Worm (Caenorhabditis elegans) whole organism, L1 larva: Measurements from ENCODE around the gene F55B11.7.

Experiments
- alr-1 ChIP-seq: fragments of 200-800 bp; sonication (Bioruptor generic); optimal IDR thresholded peaks from 2 replicates; lab custom pipeline; 2018; ENCODE audit warnings: borderline replicate concordance, mild to moderate bottlenecking, missing genetic modification characterization, missing compliant biosample characterization
- blmp-1 ChIP-seq: fragments of 150-350 bp; optimal IDR thresholded peaks from 2 replicates; lab custom pipeline; 2014; ENCODE audit warnings: missing biosample characterization, missing genetic modification characterization
- ceh-63 ChIP-seq: fragments of 200-800 bp; sonication (Bioruptor generic); optimal IDR thresholded peaks from 2 replicates; lab custom pipeline; 2018; ENCODE audit warnings: mild to moderate bottlenecking, missing genetic modification characterization, missing compliant biosample characterization
- elt-2 ChIP-seq: sonication (generic microtip); optimal IDR thresholded peaks from 2 replicates; lab custom pipeline; 2016; ENCODE audit warnings: missing genetic modification characterization, mild to moderate bottlenecking, inconsistent platforms, missing compliant biosample characterization, missing genetic modification reagents
- lsy-2 ChIP-seq, 2 experiments: fragments of 150-350 bp; optimal IDR thresholded peaks; 2 replicates each; lab custom pipeline; 2014; ENCODE audit warnings: missing biosample characterization in 2 of 2, missing genetic modification characterization in 2 of 2
- nhr-12 ChIP-seq: sonication (generic microtip); optimal IDR thresholded peaks from 2 replicates; lab custom pipeline; 2017; ENCODE audit warnings: missing biosample characterization, missing genetic modification characterization
- nhr-237 ChIP-seq: fragments of 150-350 bp; optimal IDR thresholded peaks from 2 replicates; lab custom pipeline; 2014; ENCODE audit warnings: missing biosample characterization, missing genetic modification characterization
- snpc-4 ChIP-seq: fragments of 150-350 bp; optimal IDR thresholded peaks from 2 replicates; lab custom pipeline; 2014; ENCODE audit warnings: missing biosample characterization, missing genetic modification characterization
- sox-4 ChIP-seq: sonication (generic microtip); optimal IDR thresholded peaks from 2 replicates; lab custom pipeline; 2016; ENCODE audit warnings: missing genetic modification characterization, missing compliant biosample characterization

DNA sequence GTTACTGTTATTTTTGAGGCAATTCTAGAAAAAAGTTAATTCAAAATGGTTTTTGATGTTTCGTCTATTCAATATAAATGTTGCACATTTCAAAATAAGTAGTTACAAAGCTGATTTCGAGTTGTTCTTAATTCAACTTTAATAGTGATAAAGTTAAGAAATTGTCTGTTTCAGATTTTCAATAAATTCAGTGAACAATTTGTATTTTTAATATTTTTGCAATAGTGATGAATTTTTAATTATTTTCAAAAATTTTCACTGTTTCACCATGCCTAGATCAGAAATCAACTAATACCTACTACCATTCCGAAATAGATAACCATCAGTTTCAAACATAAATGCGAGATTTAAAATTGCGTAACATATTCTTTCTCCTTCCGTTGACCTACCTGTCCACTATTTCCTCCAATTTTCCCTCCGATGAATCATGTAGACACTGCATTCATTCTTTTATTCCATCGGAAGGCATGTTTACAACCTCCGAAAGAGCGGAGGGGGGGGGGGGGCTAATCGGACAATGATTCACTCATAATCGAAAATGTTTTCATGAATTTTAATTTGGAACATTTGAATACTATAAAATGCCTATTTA, 31.7 kb downstream of the F55B11.7 start:
- TF ChIP-seq elt-2 (tag; lab: Kevin White, UChicago), result no peak
- no peak for TF ChIP-seq nhr-237 (tag; lab: Kevin White, UChicago)
- no peak for TF ChIP-seq ceh-63 (GFP tag; lab: Kevin White, UChicago)
- no peak for TF ChIP-seq alr-1
- TF ChIP-seq snpc-4, result no peak
- TF ChIP-seq blmp-1, result peak; percentile 77
- no peak for TF ChIP-seq sox-4
- no peak for TF ChIP-seq lsy-2 (tag; optimal IDR thresholded peaks at IDR 0.05; lab: Kevin White, UChicago)
- no peak for TF ChIP-seq nhr-12 (tag; lab: Kevin White, UChicago)
